Worm (Caenorhabditis elegans): ENCODE results near the gene C33F10.12.

Gene C33F10.12

DNA sequence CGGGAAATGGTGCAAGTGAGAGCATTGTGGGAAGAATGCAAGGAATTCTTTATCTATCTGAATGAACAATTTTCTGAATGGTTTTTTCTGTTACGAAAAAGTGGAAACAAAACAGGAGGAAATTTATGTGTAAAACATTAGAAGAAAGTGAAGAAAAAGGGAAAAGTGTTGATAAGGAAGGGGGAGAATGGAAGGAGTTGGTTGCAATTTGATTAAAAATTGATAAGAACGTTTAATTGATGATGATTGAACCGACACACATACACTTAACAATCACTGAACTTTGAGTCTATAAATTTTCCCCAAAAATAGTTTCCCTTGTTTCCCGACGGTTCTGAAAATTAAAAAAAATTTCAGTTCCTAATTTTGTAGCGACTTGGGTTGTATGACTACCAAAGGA, 34.6 kb downstream of the C33F10.12 start:
- TF ChIP-seq tab-1 (GFP tag; IDR thresholded peaks at IDR 0.05) (no peak), klf-2 (GFP tag; conservative IDR thresholded peaks at IDR 0.05) (no peak)

DNA sequence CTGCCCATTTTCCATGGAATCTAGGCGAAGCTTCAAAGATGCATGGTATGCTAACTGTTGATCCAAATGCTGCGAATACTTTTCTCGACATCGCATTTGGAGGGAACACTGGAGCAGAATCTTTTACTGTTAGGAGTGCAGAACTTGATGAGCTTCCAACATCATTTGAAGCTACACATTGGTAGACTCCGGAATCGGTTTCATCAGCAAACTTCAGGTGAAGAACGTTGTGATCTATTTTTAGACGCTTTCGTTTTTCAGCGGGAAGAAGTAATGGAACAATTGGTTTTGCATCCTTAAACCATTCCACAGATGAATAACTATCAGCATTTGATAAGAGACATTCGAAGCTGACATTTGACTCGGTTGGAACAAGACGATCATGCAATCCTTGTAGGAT, 37.0 kb downstream of the C33F10.12 start:
- no peak for TF ChIP-seq klf-2 (GFP tag; conservative IDR thresholded peaks at IDR 0.05)
- no peak for TF ChIP-seq T22C8.4 (GFP tag; IDR thresholded peaks at IDR 0.05)
- TF ChIP-seq ztf-23 (GFP tag; IDR thresholded peaks at IDR 0.05), result no peak

DNA sequence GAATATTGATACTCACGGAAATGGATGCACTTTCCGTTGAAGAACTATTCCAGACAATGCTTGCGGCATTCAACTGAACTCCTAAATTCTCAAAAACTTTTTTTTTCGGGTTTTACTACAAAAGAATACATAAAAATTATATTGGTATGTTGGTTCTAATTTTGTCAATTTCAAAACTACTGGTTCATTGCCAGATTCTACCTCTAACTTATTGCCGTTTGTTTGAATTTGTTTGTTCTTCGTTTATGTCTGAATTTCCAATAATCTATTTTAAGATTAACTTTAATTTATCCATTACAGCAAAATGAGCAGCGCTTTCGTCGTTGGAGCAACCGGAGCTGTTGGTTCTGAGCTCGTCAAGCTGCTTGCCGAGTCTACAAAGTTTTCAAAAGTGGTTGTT, 40.5 kb downstream of the C33F10.12 start, which contains the start of gene C33F10.14:
Gene C33F10.14 (plus strand): TSS at position 301 of the 400 bp plus-strand sequence.
- TF ChIP-seq ref-1 (GFP tag; conservative IDR thresholded peaks at IDR 0.05), result no peak
- TF ChIP-seq med-1 (GFP tag; optimal IDR thresholded peaks at IDR 0.05; ENCODE audit: insufficient read depth), result no peak

DNA sequence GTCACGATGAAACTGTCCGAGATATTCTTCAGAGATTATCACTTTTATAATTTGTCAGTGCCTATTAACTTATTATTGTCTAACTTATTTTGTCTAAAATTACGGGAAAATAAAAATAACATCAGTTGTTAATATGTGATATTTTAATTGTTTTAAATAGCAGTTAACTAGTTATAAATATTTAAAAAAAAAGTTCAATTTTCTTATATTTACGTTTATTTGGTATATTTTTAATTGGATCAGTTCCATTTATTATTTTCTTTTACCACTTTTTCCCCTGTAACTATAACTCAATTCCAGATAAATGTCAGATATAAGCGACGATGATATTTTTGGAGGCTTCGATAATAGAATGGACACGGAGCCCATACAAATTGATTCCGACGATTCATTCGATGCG, 42.1 kb downstream of the C33F10.12 start, which contains the start of gene C33F10.4:
Gene C33F10.4 (plus strand): TSS at position 301 of the 400 bp plus-strand sequence.
- no peak for TF ChIP-seq klf-2 (GFP tag; conservative IDR thresholded peaks at IDR 0.05)
- no peak for TF ChIP-seq ref-1 (GFP tag; conservative IDR thresholded peaks at IDR 0.05)
- TF ChIP-seq ztf-23 (GFP tag; IDR thresholded peaks at IDR 0.05), result no peak
- no peak for TF ChIP-seq cog-1 (tag; optimal IDR thresholded peaks at IDR 0.05)
- no peak for TF ChIP-seq T22C8.4 (GFP tag; IDR thresholded peaks at IDR 0.05)
- TF ChIP-seq ztf-29 (GFP tag; IDR thresholded peaks at IDR 0.05), result no peak
- no peak for TF ChIP-seq med-1 (GFP tag; optimal IDR thresholded peaks at IDR 0.05; ENCODE audit: insufficient read depth)

DNA sequence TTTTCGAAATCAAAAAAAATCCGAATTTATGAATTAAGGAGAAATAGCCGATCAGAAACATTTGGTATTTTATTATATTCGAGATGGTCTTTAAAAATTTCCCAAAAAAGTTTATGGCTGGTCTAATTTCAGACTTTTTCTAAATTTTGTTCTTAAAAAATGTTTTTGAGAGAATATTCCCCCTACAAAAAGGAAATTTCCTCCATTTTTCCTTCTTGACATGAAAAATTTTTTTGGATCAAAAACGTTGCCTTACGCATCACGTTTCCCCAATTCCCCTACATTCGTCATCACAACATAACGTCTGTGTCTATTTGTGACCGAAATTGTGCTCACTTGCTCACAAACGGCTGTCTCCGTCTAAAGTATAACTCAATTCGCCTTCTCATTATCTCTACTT, 44.2 kb downstream of the C33F10.12 start:
- TF ChIP-seq tab-1 (GFP tag; IDR thresholded peaks at IDR 0.05) (no peak), ztf-29 (GFP tag; IDR thresholded peaks at IDR 0.05) (no peak), cog-1 (tag; optimal IDR thresholded peaks at IDR 0.05) (no peak), flt-1 (GFP tag; IDR thresholded peaks at IDR 0.05) (no peak), klf-2 (GFP tag; conservative IDR thresholded peaks at IDR 0.05) (no peak), med-1 (GFP tag; optimal IDR thresholded peaks at IDR 0.05; ENCODE audit: insufficient read depth) (no peak), T22C8.4 (GFP tag; IDR thresholded peaks at IDR 0.05) (no peak), ztf-23 (GFP tag; IDR thresholded peaks at IDR 0.05) (no peak), ref-1 (GFP tag; conservative IDR thresholded peaks at IDR 0.05) (no peak)

ce11 chrII:4791272-4791671, 46.3 kb downstream of the C33F10.12 start, which contains the start of gene F26G1.1:
Gene F26G1.1, plus strand, starts transcription at chrII:4791618.
- TF ChIP-seq tab-1 (GFP tag; IDR thresholded peaks at IDR 0.05), result no peak
- peak; percentile 81 for TF ChIP-seq ztf-23 (GFP tag; IDR thresholded peaks at IDR 0.05)
- peak; percentile 24 for TF ChIP-seq cog-1 (tag; optimal IDR thresholded peaks at IDR 0.05)
- TF ChIP-seq flt-1 (GFP tag; IDR thresholded peaks at IDR 0.05), result peak; percentile 82

DNA sequence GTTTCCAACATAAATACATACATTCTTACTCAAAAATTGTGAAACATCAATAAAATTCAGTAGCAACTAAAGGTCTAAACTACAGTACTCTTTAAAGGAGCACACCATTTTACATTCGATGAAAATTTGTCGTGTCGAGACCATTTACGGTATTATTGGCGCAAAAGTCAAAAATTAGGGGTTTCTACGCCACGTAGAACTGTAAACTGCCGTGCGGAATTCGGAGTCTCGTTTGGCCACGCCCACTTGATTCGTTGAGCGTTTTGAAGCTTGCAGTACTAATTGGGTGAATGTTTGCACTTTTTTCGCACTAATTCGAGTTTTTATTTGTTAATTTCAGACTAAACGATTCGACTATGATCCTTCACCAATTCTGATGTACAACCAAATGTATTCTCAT, 46.9 kb downstream of the C33F10.12 start:
- TF ChIP-seq flt-1 (GFP tag; IDR thresholded peaks at IDR 0.05) (peak; percentile 25; the same call in 1 of the 2 replicates), tab-1 (GFP tag; IDR thresholded peaks at IDR 0.05) (no peak), cog-1 (tag; optimal IDR thresholded peaks at IDR 0.05) (no peak), med-1 (GFP tag; optimal IDR thresholded peaks at IDR 0.05; ENCODE audit: insufficient read depth) (no peak), ztf-23 (GFP tag; IDR thresholded peaks at IDR 0.05) (no peak), ztf-29 (GFP tag; IDR thresholded peaks at IDR 0.05) (no peak), ref-1 (GFP tag; conservative IDR thresholded peaks at IDR 0.05) (no peak)

DNA sequence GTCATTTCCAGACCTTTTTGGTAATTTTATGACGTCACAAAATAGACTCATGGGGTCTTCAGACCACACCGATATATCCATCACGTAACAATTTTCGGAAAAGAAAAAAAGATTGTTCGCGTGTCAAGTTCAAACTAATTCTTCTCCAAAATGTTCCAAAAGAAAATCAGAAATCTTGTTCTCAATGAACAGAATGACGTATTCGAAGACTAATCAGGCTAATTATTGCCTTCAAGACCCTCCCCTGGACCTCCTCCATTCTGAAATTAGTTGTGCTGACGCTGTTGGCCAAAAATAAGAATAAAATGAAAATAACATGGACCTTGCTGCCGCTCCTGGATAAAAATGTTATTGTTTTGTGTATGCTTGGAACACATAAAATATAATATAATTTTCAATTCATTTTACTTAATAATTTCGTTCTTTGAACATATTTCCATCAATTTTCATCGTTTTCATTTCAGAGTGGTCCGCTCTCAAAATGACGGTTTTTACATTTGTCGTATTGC, 47.7 kb downstream of the C33F10.12 start, which contains the start of gene F26G1.15:
Gene F26G1.15 (plus strand): TSS at position 459 of the 509 bp plus-strand sequence.
- no peak for TF ChIP-seq cog-1 (tag; optimal IDR thresholded peaks at IDR 0.05)
- no peak for TF ChIP-seq klf-2 (GFP tag; conservative IDR thresholded peaks at IDR 0.05)
- TF ChIP-seq T22C8.4 (GFP tag; IDR thresholded peaks at IDR 0.05), result no peak
- no peak for TF ChIP-seq ztf-23 (GFP tag; IDR thresholded peaks at IDR 0.05)
- no peak for TF ChIP-seq flt-1 (GFP tag; IDR thresholded peaks at IDR 0.05)
- no peak for TF ChIP-seq ztf-29 (GFP tag; IDR thresholded peaks at IDR 0.05)
- no peak for TF ChIP-seq med-1 (GFP tag; optimal IDR thresholded peaks at IDR 0.05; ENCODE audit: insufficient read depth)
- no peak for TF ChIP-seq tab-1 (GFP tag; IDR thresholded peaks at IDR 0.05)
- no peak for TF ChIP-seq ref-1 (GFP tag; conservative IDR thresholded peaks at IDR 0.05)
